Worm (Caenorhabditis elegans) whole organism, L4/young adult: ENCODE data around the gene hnd-1.

Source experiments
- W03F9.2 ChIP-seq: fragments of 150-350 bp; optimal IDR thresholded peaks from 2 replicates; lab custom pipeline; 2014; ENCODE audit warnings: missing biosample characterization, missing genetic modification characterization
- dao-5 ChIP-seq: sonication (generic microtip); optimal IDR thresholded peaks from 2 replicates; lab custom pipeline; 2016; ENCODE audit warnings: missing genotype, missing genetic modification characterization, moderate library complexity, missing compliant biosample characterization
- him-1 ChIP-seq: sonication (generic microtip); optimal IDR thresholded peaks from 2 replicates; lab custom pipeline; 2016; ENCODE audit warnings: missing genotype, missing genetic modification reagents, missing genetic modification characterization, missing compliant biosample characterization

DNA sequence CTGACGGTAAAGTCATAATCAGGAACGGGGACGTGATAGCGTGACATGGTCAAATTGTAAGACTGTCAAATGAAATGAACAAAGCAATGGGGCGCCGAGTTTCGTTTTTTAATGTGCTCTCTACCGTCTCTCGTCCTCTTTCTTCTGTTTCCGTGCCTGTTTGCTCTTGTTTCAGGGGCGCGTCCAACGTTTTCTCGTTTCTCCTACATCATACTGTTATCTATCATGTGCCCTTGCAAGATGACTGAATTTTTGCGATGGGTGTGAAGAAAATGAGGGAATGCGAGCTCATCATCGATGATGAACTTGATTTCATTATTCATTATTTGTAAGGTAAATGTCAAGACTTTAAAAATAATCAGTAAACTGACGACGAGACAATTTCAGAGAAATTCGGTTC lies 3.5 kb upstream of the hnd-1 start, which contains the start of gene T04F8.7:
- TF ChIP-seq dao-5 (no peak), W03F9.2 (tag; lab: Kevin White, UChicago) (no peak), him-1 (tag; lab: Kevin White, UChicago) (no peak)
